Worm (Caenorhabditis elegans): ENCODE results near the gene Y4C6B.4.
"Not testable (repeated sequence)": the region's sequence is repeated elsewhere in the genome, so short reads cannot be mapped to it uniquely, and the experiment has no call there.

- TF ChIP-seq tab-1 (GFP tag; IDR thresholded peaks at IDR 0.05); flt-1 (GFP tag; IDR thresholded peaks at IDR 0.05); med-1 (GFP tag; optimal IDR thresholded peaks at IDR 0.05; ENCODE audit: insufficient read depth); ref-1 (GFP tag; conservative IDR thresholded peaks at IDR 0.05); cog-1 (tag; optimal IDR thresholded peaks at IDR 0.05); klf-2 (GFP tag; conservative IDR thresholded peaks at IDR 0.05); ztf-23 (GFP tag; IDR thresholded peaks at IDR 0.05): not testable (repeated sequence)
Observed at ce11 chrIV:5350480-5351193, 24.4 kb downstream of the Y4C6B.4 start, which contains the start of gene gba-4.

Measured in whole organism, midembryonic.